Worm (Caenorhabditis elegans) whole organism, young adult: ENCODE data around the gene tbb-2.

ENCODE experiments used
- B0035.1 ChIP-seq: sonication (generic microtip); optimal IDR thresholded peaks from 2 replicates; lab custom pipeline; 2016; ENCODE audit warnings: missing genetic modification characterization, mild to moderate bottlenecking, missing compliant biosample characterization, missing genotype, missing genetic modification reagents
- C06A6.2 ChIP-seq: fragments of 200-800 bp; sonication (Bioruptor generic); conservative IDR thresholded peaks from 2 replicates; pipeline ENCODE4 v1.3.6; 2022; ENCODE audit warnings: missing genetic modification characterization, missing compliant biosample characterization
- F10E7.11 ChIP-seq: sonication (generic microtip); optimal IDR thresholded peaks from 2 replicates; lab custom pipeline; 2017; ENCODE audit warnings: mild to moderate bottlenecking, missing genetic modification characterization, moderate library complexity, missing compliant biosample characterization
- F23B12.7 ChIP-seq: sonication (generic microtip); optimal IDR thresholded peaks from 2 replicates; lab custom pipeline; 2017; ENCODE audit warnings: missing genetic modification characterization, mild to moderate bottlenecking, missing compliant biosample characterization, antibody characterized with exemption, moderate library complexity; ENCODE audit not compliant: insufficient read depth
- F33H1.4 ChIP-seq: fragments of 200-800 bp; sonication (Bioruptor generic); IDR thresholded peaks from 2 replicates; pipeline ENCODE4 v1.3.6; 2022; ENCODE audit warnings: missing genetic modification reagents, missing genetic modification characterization, missing compliant biosample characterization
- F55B11.4 ChIP-seq: sonication (generic microtip); optimal IDR thresholded peaks from 2 replicates; lab custom pipeline; 2016; ENCODE audit warnings: missing compliant biosample characterization, missing genetic modification characterization, borderline replicate concordance; ENCODE audit not compliant: insufficient read depth
- F57A8.1 ChIP-seq: fragments of 200-800 bp; sonication (Bioruptor generic); optimal IDR thresholded peaks from 2 replicates; lab custom pipeline; 2018; ENCODE audit warnings: mild to moderate bottlenecking, missing genetic modification characterization, moderate library complexity, missing compliant biosample characterization
- T07F8.4 ChIP-seq: sonication (generic microtip); optimal IDR thresholded peaks from 2 replicates; lab custom pipeline; 2016; ENCODE audit warnings: mild to moderate bottlenecking, missing genetic modification characterization, moderate library complexity, missing compliant biosample characterization
- T26A5.8 ChIP-seq: sonication (generic microtip); optimal IDR thresholded peaks from 2 replicates; lab custom pipeline; 2016; ENCODE audit warnings: missing genetic modification characterization, missing compliant biosample characterization
- Y56A3A.18 ChIP-seq: fragments of 200-800 bp; sonication (Bioruptor generic); IDR thresholded peaks from 2 replicates; pipeline ENCODE4 v1.3.6; 2022; ENCODE audit warnings: missing genetic modification reagents, missing genetic modification characterization, missing compliant biosample characterization
- Y95B8A.8 ChIP-seq: fragments of 200-800 bp; sonication (Bioruptor generic); IDR thresholded peaks from 2 replicates; pipeline ENCODE4 v1.3.6; 2022; ENCODE audit warnings: missing genetic modification reagents, missing genetic modification characterization, missing compliant biosample characterization
- ama-1 ChIP-seq, 3 experiments: fragments of 150-350 bp in 1 of 3; sonication (generic microtip) in 2 of 3; optimal IDR thresholded peaks; 2 replicates each; lab custom pipeline; 2014 to 2018; ENCODE audit warnings: missing biosample characterization in 2 of 3, missing genetic modification characterization in 2 of 3, missing genetic modification reagents in 2 of 3
- aptf-2 ChIP-seq: fragments of 200-800 bp; sonication (Bioruptor generic); conservative IDR thresholded peaks from 2 replicates; pipeline ENCODE4 v1.3.6; 2022; ENCODE audit warnings: missing genetic modification reagents, missing genetic modification characterization, missing compliant biosample characterization
- aptf-3 ChIP-seq: fragments of 200-800 bp; sonication (Bioruptor generic); IDR thresholded peaks from 2 replicates; pipeline ENCODE4 v1.3.6; 2022; ENCODE audit warnings: missing genetic modification characterization, missing compliant biosample characterization
- atf-7 ChIP-seq: sonication (generic microtip); optimal IDR thresholded peaks from 2 replicates; lab custom pipeline; 2017; ENCODE audit warnings: mild to moderate bottlenecking, missing genetic modification characterization, missing compliant biosample characterization
- attf-6 ChIP-seq: fragments of 200-800 bp; sonication (Bioruptor generic); IDR thresholded peaks from 2 replicates; pipeline ENCODE4 v1.3.6; 2022; ENCODE audit warnings: missing genetic modification reagents, missing genetic modification characterization, missing compliant biosample characterization
- bed-2 ChIP-seq: fragments of 200-800 bp; sonication (Bioruptor generic); IDR thresholded peaks from 2 replicates; pipeline ENCODE4 v1.3.6; 2022; ENCODE audit warnings: missing genetic modification reagents, missing genetic modification characterization, missing compliant biosample characterization
- ccch-3 ChIP-seq: fragments of 200-800 bp; sonication (Bioruptor generic); optimal IDR thresholded peaks from 2 replicates; lab custom pipeline; 2018; ENCODE audit warnings: mild to moderate bottlenecking, missing genetic modification characterization, missing compliant biosample characterization
- cebp-1 ChIP-seq, 2 experiments: fragments of 200-800 bp in 1 of 2; sonication (Bioruptor generic) in 1 of 2; sonication (generic microtip) in 1 of 2; IDR thresholded peaks in 1 of 2; optimal IDR thresholded peaks in 1 of 2; 2 replicates each; pipeline versions ENCODE4 v1.3.6 to Lab custom; 2017 to 2022; ENCODE audit warnings: missing compliant biosample characterization in 2 of 2, missing genetic modification characterization in 2 of 2, mild to moderate bottlenecking in 1 of 2, missing genetic modification reagents in 1 of 2, moderate library complexity in 1 of 2
- ceh-27 ChIP-seq: fragments of 200-800 bp; sonication (Bioruptor generic); optimal IDR thresholded peaks from 2 replicates; lab custom pipeline; 2018; ENCODE audit warnings: mild to moderate bottlenecking, missing genetic modification characterization, moderate library complexity, missing compliant biosample characterization
- ceh-40 ChIP-seq: fragments of 200-800 bp; sonication (Bioruptor generic); IDR thresholded peaks from 2 replicates; pipeline ENCODE4 v1.3.6; 2022; ENCODE audit warnings: missing genetic modification characterization, missing compliant biosample characterization
- ceh-58 ChIP-seq: fragments of 200-800 bp; sonication (Bioruptor generic); IDR thresholded peaks from 2 replicates; pipeline ENCODE4 v1.3.6; 2022; ENCODE audit warnings: missing genetic modification characterization, missing compliant biosample characterization
- efl-1 ChIP-seq: fragments of 150-350 bp; optimal IDR thresholded peaks from 2 replicates; lab custom pipeline; 2014; ENCODE audit warnings: missing biosample characterization, missing genetic modification reagents, missing genetic modification characterization
- ekl-4 ChIP-seq: fragments of 200-800 bp; sonication (Bioruptor generic); IDR thresholded peaks from 2 replicates; pipeline ENCODE4 v1.3.6; 2022; ENCODE audit warnings: missing genetic modification reagents, missing genetic modification characterization, missing compliant biosample characterization
- him-1 ChIP-seq: sonication (generic microtip); optimal IDR thresholded peaks from 2 replicates; lab custom pipeline; 2016; ENCODE audit warnings: missing genotype, missing genetic modification reagents, missing genetic modification characterization, missing compliant biosample characterization
- hlh-12 ChIP-seq: sonication (generic microtip); optimal IDR thresholded peaks from 2 replicates; lab custom pipeline; 2016; ENCODE audit warnings: missing genetic modification characterization, missing compliant biosample characterization
- hmg-20 ChIP-seq: fragments of 200-800 bp; sonication (Bioruptor generic); IDR thresholded peaks from 2 replicates; pipeline ENCODE4 v1.3.6; 2022; ENCODE audit warnings: missing genetic modification reagents, missing genetic modification characterization, missing compliant biosample characterization
- lag-1 ChIP-seq: fragments of 200-800 bp; sonication (Bioruptor generic); IDR thresholded peaks from 2 replicates; pipeline ENCODE4 v1.3.6; 2022; ENCODE audit warnings: missing genetic modification reagents, missing genetic modification characterization, missing compliant biosample characterization
- lin-40 ChIP-seq: sonication (generic microtip); optimal IDR thresholded peaks from 2 replicates; lab custom pipeline; 2016; ENCODE audit warnings: missing genetic modification characterization, mild to moderate bottlenecking, missing compliant biosample characterization, missing genotype, missing genetic modification reagents
- lsl-1 ChIP-seq: fragments of 200-800 bp; sonication (Bioruptor generic); optimal IDR thresholded peaks from 2 replicates; lab custom pipeline; 2018; ENCODE audit warnings: mild to moderate bottlenecking, missing genetic modification characterization, moderate library complexity, missing compliant biosample characterization
- lsy-27 ChIP-seq: sonication (generic microtip); optimal IDR thresholded peaks from 2 replicates; lab custom pipeline; 2017; ENCODE audit warnings: missing genetic modification characterization, mild to moderate bottlenecking, missing compliant biosample characterization, antibody characterized with exemption, missing genotype, borderline replicate concordance; ENCODE audit not compliant: insufficient read depth
- madf-3 ChIP-seq: fragments of 200-800 bp; sonication (Bioruptor generic); IDR thresholded peaks from 2 replicates; pipeline ENCODE4 v1.3.6; 2022; ENCODE audit warnings: missing genetic modification reagents, missing genetic modification characterization, missing compliant biosample characterization
- madf-6 ChIP-seq: fragments of 200-800 bp; sonication (Bioruptor generic); IDR thresholded peaks from 2 replicates; pipeline ENCODE4 v1.3.6; 2022; ENCODE audit warnings: missing genetic modification reagents, missing genetic modification characterization, missing compliant biosample characterization
- mcd-1 ChIP-seq: fragments of 200-800 bp; sonication (Bioruptor generic); IDR thresholded peaks from 2 replicates; pipeline ENCODE4 v1.3.6; 2022; ENCODE audit warnings: missing genetic modification reagents, missing genetic modification characterization, missing compliant biosample characterization
- nfya-1 ChIP-seq: sonication (generic microtip); optimal IDR thresholded peaks from 2 replicates; lab custom pipeline; 2017; ENCODE audit warnings: antibody characterized with exemption, missing compliant biosample characterization, missing genetic modification characterization, borderline replicate concordance; ENCODE audit not compliant: insufficient read depth
- nhr-27 ChIP-seq: fragments of 200-800 bp; sonication (Bioruptor generic); optimal IDR thresholded peaks from 2 replicates; lab custom pipeline; 2018; ENCODE audit warnings: mild to moderate bottlenecking, missing genetic modification characterization, moderate library complexity, missing compliant biosample characterization
- nhr-80 ChIP-seq: sonication (generic microtip); optimal IDR thresholded peaks from 2 replicates; lab custom pipeline; 2016; ENCODE audit warnings: missing genetic modification characterization, missing compliant biosample characterization
- rcor-1 ChIP-seq: fragments of 200-800 bp; sonication (Bioruptor generic); IDR thresholded peaks from 2 replicates; pipeline ENCODE4 v1.3.6; 2022; ENCODE audit warnings: missing genetic modification reagents, missing genetic modification characterization, missing compliant biosample characterization
- rec-8 ChIP-seq, 2 experiments: sonication (generic microtip); optimal IDR thresholded peaks; 2 replicates each; lab custom pipeline; 2016; ENCODE audit warnings: mild to moderate bottlenecking in 2 of 2, missing genetic modification characterization in 2 of 2, missing genetic modification reagents in 2 of 2, missing genotype in 2 of 2, missing biosample characterization in 1 of 2, missing compliant biosample characterization in 1 of 2, moderate library complexity in 1 of 2
- repo-1 ChIP-seq: sonication (generic microtip); optimal IDR thresholded peaks from 2 replicates; lab custom pipeline; 2017; ENCODE audit warnings: mild to moderate bottlenecking, missing genetic modification characterization, missing compliant biosample characterization
- rpc-1 ChIP-seq, 2 experiments: fragments of 150-350 bp in 1 of 2; sonication (generic microtip) in 1 of 2; optimal IDR thresholded peaks; 2 replicates each; lab custom pipeline; 2014 to 2018; ENCODE audit warnings: missing biosample characterization in 1 of 2, missing genetic modification characterization in 1 of 2, missing genetic modification reagents in 1 of 2, missing genotype in 1 of 2
- sea-2 ChIP-seq: fragments of 200-800 bp; sonication (Bioruptor generic); IDR thresholded peaks from 2 replicates; pipeline ENCODE4 v1.3.6; 2022; ENCODE audit warnings: missing genetic modification characterization, missing compliant biosample characterization
- unc-130 ChIP-seq: sonication (generic microtip); optimal IDR thresholded peaks from 2 replicates; lab custom pipeline; 2016; ENCODE audit warnings: missing genetic modification reagents, missing genetic modification characterization, missing compliant biosample characterization
- zfh-2 ChIP-seq: fragments of 200-800 bp; sonication (Bioruptor generic); conservative IDR thresholded peaks from 2 replicates; pipeline ENCODE4 v1.3.6; 2022; ENCODE audit warnings: missing genetic modification reagents, missing genetic modification characterization, missing compliant biosample characterization
- zim-3 ChIP-seq: sonication (generic microtip); optimal IDR thresholded peaks from 2 replicates; lab custom pipeline; 2017; ENCODE audit warnings: mild to moderate bottlenecking, missing genetic modification characterization, moderate library complexity, missing compliant biosample characterization
- ztf-22 ChIP-seq: fragments of 200-800 bp; sonication (Bioruptor generic); optimal IDR thresholded peaks from 2 replicates; lab custom pipeline; 2018; ENCODE audit warnings: mild to moderate bottlenecking, missing genetic modification characterization, moderate library complexity, missing compliant biosample characterization
- ztf-26 ChIP-seq: sonication (generic microtip); optimal IDR thresholded peaks from 2 replicates; lab custom pipeline; 2017; ENCODE audit warnings: missing genetic modification characterization, missing compliant biosample characterization

Gene tbb-2

ce11 chrIII:4019801-4020200 lies 2.4 kb upstream of the tbb-2 start, which contains the start of gene snpc-3.4 (continued):
- TF ChIP-seq nhr-27 (no peak), rpc-1 (optimal IDR thresholded peaks at IDR 0.05; lab: Kevin White, UChicago) (peak; percentile 9), rpc-1 (tag; optimal IDR thresholded peaks at IDR 0.05; lab: Kevin White, UChicago) (no peak), zfh-2 (GFP tag; lab: Robert Waterston, UW) (no peak), ccch-3 (GFP tag; lab: Kevin White, UChicago) (no peak), F55B11.4 (no peak), Y56A3A.18 (GFP tag; lab: Robert Waterston, UW) (no peak), ztf-26 (tag; lab: Kevin White, UChicago) (no peak), zim-3 (tag; lab: Kevin White, UChicago) (no peak), B0035.1 (tag; lab: Kevin White, UChicago) (no peak), hlh-12 (tag; lab: Kevin White, UChicago) (no peak), F23B12.7 (tag; lab: Kevin White, UChicago) (peak; percentile 21), ceh-40 (GFP tag; lab: Robert Waterston, UW) (no peak), bed-2 (0 out of 2 replicates have a peak, but pooled peaks have one; percentile 30), F33H1.4 (GFP tag; lab: Robert Waterston, UW) (peak; percentile 86), efl-1 (GFP tag; lab: Kevin White, UChicago) (peak; percentile 99), cebp-1 (GFP tag; IDR thresholded peaks at IDR 0.05; lab: Robert Waterston, UW) (no peak), cebp-1 (tag; optimal IDR thresholded peaks at IDR 0.05; lab: Kevin White, UChicago) (peak; percentile 53), lsl-1 (GFP tag; lab: Kevin White, UChicago) (peak; percentile 96), C06A6.2 (no peak), T26A5.8 (tag; lab: Kevin White, UChicago) (no peak), sea-2 (no peak), T07F8.4 (tag; lab: Kevin White, UChicago) (no peak), F57A8.1 (GFP tag; lab: Kevin White, UChicago) (no peak), rec-8 (tag; optimal IDR thresholded peaks at IDR 0.05; lab: Kevin White, UChicago) (no peak), mcd-1 (peak; percentile 77), aptf-3 (GFP tag; lab: Robert Waterston, UW) (no peak), madf-3 (GFP tag; lab: Robert Waterston, UW) (peak; percentile 95), madf-6 (GFP tag; lab: Robert Waterston, UW) (peak; percentile 99), lin-40 (tag; lab: Kevin White, UChicago) (peak; percentile 37), ekl-4 (GFP tag; lab: Robert Waterston, UW) (peak; percentile 88), ceh-58 (no peak), lag-1 (GFP tag; lab: Robert Waterston, UW) (no peak), atf-7 (tag; lab: Kevin White, UChicago) (no peak), hmg-20 (GFP tag; lab: Robert Waterston, UW) (no peak), rcor-1 (GFP tag; lab: Robert Waterston, UW) (peak; percentile 83), Y95B8A.8 (peak; percentile 95), nfya-1 (tag; lab: Kevin White, UChicago) (no peak), repo-1 (tag; lab: Kevin White, UChicago) (no peak), lsy-27 (tag; lab: Kevin White, UChicago) (no peak), ztf-22 (no peak), ceh-27 (GFP tag; lab: Kevin White, UChicago) (peak; percentile 71), unc-130 (peak; percentile 81), him-1 (tag; lab: Kevin White, UChicago) (no peak), F10E7.11 (tag; lab: Kevin White, UChicago) (no peak), aptf-2 (GFP tag; lab: Robert Waterston, UW) (no peak), attf-6 (GFP tag; lab: Robert Waterston, UW) (peak; percentile 69), nhr-80 (tag; lab: Kevin White, UChicago) (no peak), ama-1 (optimal IDR thresholded peaks at IDR 0.05; lab: Kevin White, UChicago) (no peak), ama-1 (GFP tag; optimal IDR thresholded peaks at IDR 0.05; lab: Kevin White, UChicago) (peak in 1 of 2 experiments; percentile 41)
